Worm (Caenorhabditis elegans) whole organism, L2 larva: Measurements from ENCODE around the gene C36A4.4.

Experiments used
- C34F6.9 ChIP-seq: fragments of 150-350 bp; optimal IDR thresholded peaks from 2 replicates; lab custom pipeline; 2014; ENCODE audit warnings: missing biosample characterization, missing genetic modification characterization
- F13H6.1 ChIP-seq: sonication (generic microtip); optimal IDR thresholded peaks from 2 replicates; lab custom pipeline; 2016; ENCODE audit warnings: missing genetic modification characterization, missing compliant biosample characterization
- R02D3.7 ChIP-seq: fragments of 150-350 bp; optimal IDR thresholded peaks from 2 replicates; lab custom pipeline; 2014; ENCODE audit warnings: missing biosample characterization, missing genetic modification characterization
- Y55F3AM.14 ChIP-seq: fragments of 200-800 bp; sonication (Bioruptor generic); optimal IDR thresholded peaks from 2 replicates; lab custom pipeline; 2018; ENCODE audit warnings: mild to moderate bottlenecking, missing genetic modification characterization, missing compliant biosample characterization
- ZK546.5 ChIP-seq: sonication (generic microtip); optimal IDR thresholded peaks from 2 replicates; lab custom pipeline; 2017; ENCODE audit warnings: missing biosample characterization, missing genetic modification characterization
- alr-1 ChIP-seq: fragments of 150-350 bp; optimal IDR thresholded peaks from 2 replicates; lab custom pipeline; 2014; ENCODE audit warnings: missing biosample characterization, missing genetic modification characterization
- aly-2 ChIP-seq: fragments of 150-350 bp; optimal IDR thresholded peaks from 2 replicates; lab custom pipeline; 2014; ENCODE audit warnings: missing biosample characterization, missing genetic modification characterization
- ama-1 ChIP-seq: fragments of 150-350 bp; optimal IDR thresholded peaks from 2 replicates; lab custom pipeline; 2018; ENCODE audit warnings: inconsistent platforms
- blmp-1 ChIP-seq: sonication (generic microtip); optimal IDR thresholded peaks from 2 replicates; lab custom pipeline; 2017; ENCODE audit warnings: missing genetic modification characterization, mild to moderate bottlenecking, missing compliant biosample characterization, antibody characterized with exemption, moderate library complexity; ENCODE audit not compliant: insufficient read depth
- ceh-16 ChIP-seq: fragments of 150-350 bp; optimal IDR thresholded peaks from 2 replicates; lab custom pipeline; 2014; ENCODE audit warnings: missing biosample characterization, missing genetic modification characterization
- ceh-82 ChIP-seq: fragments of 150-350 bp; optimal IDR thresholded peaks from 2 replicates; lab custom pipeline; 2014; ENCODE audit warnings: missing biosample characterization, missing genetic modification characterization
- crh-2 ChIP-seq: sonication (generic microtip); optimal IDR thresholded peaks from 2 replicates; lab custom pipeline; 2017; ENCODE audit warnings: missing biosample characterization, missing genetic modification characterization
- dmd-4 ChIP-seq: sonication (generic microtip); optimal IDR thresholded peaks from 2 replicates; lab custom pipeline; 2017; ENCODE audit warnings: missing biosample characterization, missing genetic modification characterization
- egl-27 ChIP-seq: sonication (generic microtip); optimal IDR thresholded peaks from 3 replicates; lab custom pipeline; 2017; ENCODE audit warnings: missing biosample characterization, missing genetic modification reagents, missing genetic modification characterization
- elt-3 ChIP-seq: sonication (generic microtip); optimal IDR thresholded peaks from 2 replicates; lab custom pipeline; 2017; ENCODE audit warnings: missing biosample characterization, missing genetic modification characterization
- fos-1 ChIP-seq: fragments of 150-350 bp; optimal IDR thresholded peaks from 2 replicates; lab custom pipeline; 2014; ENCODE audit warnings: missing biosample characterization, missing genetic modification characterization
- gmeb-1 ChIP-seq: fragments of 150-350 bp; optimal IDR thresholded peaks from 2 replicates; lab custom pipeline; 2014; ENCODE audit warnings: missing biosample characterization, missing genetic modification characterization
- lin-11 ChIP-seq: fragments of 150-350 bp; sonication (generic microtip); optimal IDR thresholded peaks from 2 replicates; lab custom pipeline; 2014; ENCODE audit warnings: missing biosample characterization, missing genetic modification characterization, inconsistent platforms, mixed read lengths
- lin-13 ChIP-seq: fragments of 150-350 bp; optimal IDR thresholded peaks from 2 replicates; lab custom pipeline; 2014; ENCODE audit warnings: missing biosample characterization, missing genetic modification reagents, missing genetic modification characterization
- lin-39 ChIP-seq: fragments of 150-350 bp; optimal IDR thresholded peaks from 2 replicates; lab custom pipeline; 2014; ENCODE audit warnings: missing biosample characterization, missing genetic modification reagents, missing genetic modification characterization
- lsy-2 ChIP-seq, 2 experiments: fragments of 150-350 bp in 1 of 2; sonication (generic microtip) in 1 of 2; optimal IDR thresholded peaks; 2 replicates each; lab custom pipeline; 2014 to 2017; ENCODE audit warnings: missing biosample characterization in 2 of 2, missing genetic modification characterization in 2 of 2
- mab-5 ChIP-seq: fragments of 150-350 bp; optimal IDR thresholded peaks from 2 replicates; lab custom pipeline; 2014; ENCODE audit warnings: missing biosample characterization, missing genetic modification characterization
- mbf-1 ChIP-seq: sonication (generic microtip); optimal IDR thresholded peaks from 2 replicates; lab custom pipeline; 2017; ENCODE audit warnings: missing biosample characterization, missing genetic modification characterization
- mdl-1 ChIP-seq, 2 experiments: fragments of 150-350 bp in 1 of 2; sonication (generic microtip) in 1 of 2; optimal IDR thresholded peaks; 2 replicates each; lab custom pipeline; 2017; ENCODE audit warnings: missing biosample characterization in 2 of 2, missing genetic modification characterization in 2 of 2
- nhr-10 ChIP-seq: sonication (generic microtip); optimal IDR thresholded peaks from 2 replicates; lab custom pipeline; 2017; ENCODE audit warnings: missing biosample characterization, missing genetic modification characterization
- nhr-11 ChIP-seq: fragments of 150-350 bp; optimal IDR thresholded peaks from 2 replicates; lab custom pipeline; 2014; ENCODE audit warnings: missing biosample characterization, missing genetic modification characterization
- nhr-12 ChIP-seq: fragments of 150-350 bp; optimal IDR thresholded peaks from 2 replicates; lab custom pipeline; 2014; ENCODE audit warnings: missing biosample characterization, missing genetic modification characterization
- nhr-129 ChIP-seq: fragments of 150-350 bp; optimal IDR thresholded peaks from 2 replicates; lab custom pipeline; 2014; ENCODE audit warnings: missing biosample characterization, missing genetic modification characterization
- nhr-21 ChIP-seq: fragments of 150-350 bp; optimal IDR thresholded peaks from 2 replicates; lab custom pipeline; 2014; ENCODE audit warnings: missing biosample characterization, missing genetic modification characterization
- nhr-23 ChIP-seq: fragments of 150-350 bp; optimal IDR thresholded peaks from 2 replicates; lab custom pipeline; 2014; ENCODE audit warnings: missing biosample characterization, missing genetic modification reagents, missing genetic modification characterization
- nhr-237 ChIP-seq: fragments of 150-350 bp; optimal IDR thresholded peaks from 2 replicates; lab custom pipeline; 2014; ENCODE audit warnings: missing biosample characterization, missing genetic modification characterization
- nhr-25 ChIP-seq: fragments of 150-350 bp; sonication (generic microtip); optimal IDR thresholded peaks from 3 replicates; lab custom pipeline; 2014; ENCODE audit warnings: missing biosample characterization, missing genetic modification characterization
- nhr-6 ChIP-seq: fragments of 150-350 bp; optimal IDR thresholded peaks from 2 replicates; lab custom pipeline; 2014; ENCODE audit warnings: missing biosample characterization, missing genetic modification characterization
- nhr-77 ChIP-seq: fragments of 150-350 bp; optimal IDR thresholded peaks from 2 replicates; lab custom pipeline; 2014; ENCODE audit warnings: missing biosample characterization, missing genetic modification characterization
- sem-4 ChIP-seq: fragments of 150-350 bp; optimal IDR thresholded peaks from 2 replicates; lab custom pipeline; 2014; ENCODE audit warnings: missing biosample characterization, missing genetic modification reagents, missing genetic modification characterization
- sma-3 ChIP-seq: sonication (generic microtip); optimal IDR thresholded peaks from 2 replicates; lab custom pipeline; 2016; ENCODE audit warnings: missing genetic modification reagents, missing genetic modification characterization, missing compliant biosample characterization
- sma-9 ChIP-seq, 2 experiments: fragments of 150-350 bp in 1 of 2; sonication (generic microtip) in 1 of 2; optimal IDR thresholded peaks; 2 replicates each; lab custom pipeline; 2014 to 2016; ENCODE audit warnings: missing genetic modification characterization in 2 of 2, mild to moderate bottlenecking in 1 of 2, missing biosample characterization in 1 of 2, missing compliant biosample characterization in 1 of 2, missing genetic modification reagents in 1 of 2, moderate library complexity in 1 of 2
- snpc-4 ChIP-seq: fragments of 150-350 bp; optimal IDR thresholded peaks from 2 replicates; lab custom pipeline; 2014; ENCODE audit warnings: missing biosample characterization, missing genetic modification characterization
- unc-39 ChIP-seq: fragments of 150-350 bp; optimal IDR thresholded peaks from 2 replicates; lab custom pipeline; 2014; ENCODE audit warnings: missing biosample characterization, missing genetic modification characterization
- unc-55 ChIP-seq: fragments of 150-350 bp; sonication (generic microtip); optimal IDR thresholded peaks from 3 replicates; lab custom pipeline; 2014; ENCODE audit warnings: missing biosample characterization, missing genetic modification reagents, missing genetic modification characterization
- unc-62 ChIP-seq: fragments of 150-350 bp; optimal IDR thresholded peaks from 2 replicates; lab custom pipeline; 2014; ENCODE audit warnings: missing biosample characterization, missing genetic modification reagents, missing genetic modification characterization
- zag-1 ChIP-seq: fragments of 150-350 bp; optimal IDR thresholded peaks from 2 replicates; lab custom pipeline; 2014; ENCODE audit warnings: missing biosample characterization, missing genetic modification characterization
- ztf-4 ChIP-seq: fragments of 150-350 bp; optimal IDR thresholded peaks from 2 replicates; lab custom pipeline; 2014; ENCODE audit warnings: missing biosample characterization, missing genetic modification characterization

The C36A4.4 gene

ce11 chrIII:3867378-3867904, 24.0 kb upstream of the C36A4.4 start, which contains the start of gene rpl-3 (continued):
- TF ChIP-seq aly-2 (tag; lab: Kevin White, UChicago): peak; percentile 83
- peak; percentile 72 for TF ChIP-seq mbf-1 (tag; lab: Kevin White, UChicago)
- peak; percentile 100 for TF ChIP-seq nhr-10 (tag; lab: Kevin White, UChicago)

- no peak for TF ChIP-seq ceh-82 (tag; lab: Kevin White, UChicago)
- TF ChIP-seq Y55F3AM.14: peak; percentile 25
- no peak for TF ChIP-seq snpc-4
- no peak for TF ChIP-seq blmp-1 (tag; lab: Kevin White, UChicago)
- TF ChIP-seq sma-3 (GFP tag; lab: Kevin White, UChicago): no peak
- peak; percentile 32 for TF ChIP-seq crh-2 (tag; lab: Kevin White, UChicago)
- TF ChIP-seq lin-39 (tag; lab: Kevin White, UChicago): no peak
- no peak for TF ChIP-seq nhr-21 (tag; lab: Kevin White, UChicago)
- no peak for TF ChIP-seq unc-39 (tag; lab: Kevin White, UChicago)
- TF ChIP-seq dmd-4 (tag; lab: Kevin White, UChicago): no peak
- peak; percentile 14 for TF ChIP-seq nhr-129 (tag; lab: Kevin White, UChicago)
- peak; percentile 38 for TF ChIP-seq sem-4 (tag; lab: Kevin White, UChicago)
- TF ChIP-seq mdl-1 (tag; optimal IDR thresholded peaks at IDR 0.05; lab: Kevin White, UChicago): no peak
- TF ChIP-seq C34F6.9 (tag; lab: Kevin White, UChicago): peak; percentile 29
- TF ChIP-seq lin-13 (GFP tag; lab: Kevin White, UChicago): peak; percentile 20
- TF ChIP-seq nhr-25 (tag; lab: Kevin White, UChicago): no peak
- TF ChIP-seq nhr-10 (tag; lab: Kevin White, UChicago): no peak
- peak in 1 of 2 experiments; percentile 35 for TF ChIP-seq lsy-2 (tag; optimal IDR thresholded peaks at IDR 0.05; lab: Kevin White, UChicago)
- TF ChIP-seq ceh-16 (tag; lab: Kevin White, UChicago): no peak
- TF ChIP-seq ZK546.5 (tag; lab: Kevin White, UChicago): no peak
- no peak for TF ChIP-seq F13H6.1 (tag; lab: Kevin White, UChicago)
- no peak for TF ChIP-seq nhr-237 (tag; lab: Kevin White, UChicago)
- TF ChIP-seq nhr-77 (tag; lab: Kevin White, UChicago): no peak
- no peak for TF ChIP-seq gmeb-1 (tag; lab: Kevin White, UChicago)
- TF ChIP-seq aly-2 (tag; lab: Kevin White, UChicago): no peak
- no peak for TF ChIP-seq alr-1
- TF ChIP-seq nhr-6 (tag; lab: Kevin White, UChicago): peak; percentile 35
- no peak for TF ChIP-seq lin-11
- TF ChIP-seq ztf-4: peak; percentile 17
- TF ChIP-seq elt-3 (tag; lab: Kevin White, UChicago): no peak
These were observed 20.5 kb upstream of the C36A4.4 start, which contains the start of gene acs-19 for ce11 chrIII:3863814-3864507. acs-19 (plus strand) TSS chrIII:3864489.

ce11 chrIII:3862918-3863385, 19.5 kb upstream of the C36A4.4 start, which contains the start of gene brc-1:
brc-1 (minus strand) TSS chrIII:3862968.
- peak; percentile 68 for TF ChIP-seq snpc-4
- peak; percentile 70 for TF ChIP-seq ceh-16 (tag; lab: Kevin White, UChicago)
- TF ChIP-seq Y55F3AM.14: peak; percentile 86
- TF ChIP-seq elt-3 (tag; lab: Kevin White, UChicago): no peak
- TF ChIP-seq ama-1 (lab: Kevin White, UChicago): peak; percentile 93
- no peak for TF ChIP-seq nhr-12 (tag; lab: Kevin White, UChicago)
- no peak for TF ChIP-seq alr-1
- peak; percentile 63 for TF ChIP-seq nhr-25 (tag; lab: Kevin White, UChicago)
- TF ChIP-seq sma-3 (GFP tag; lab: Kevin White, UChicago): peak; percentile 71
- TF ChIP-seq unc-62 (GFP tag; lab: Kevin White, UChicago): no peak
- TF ChIP-seq nhr-129 (tag; lab: Kevin White, UChicago): peak; percentile 83
- TF ChIP-seq C34F6.9 (tag; lab: Kevin White, UChicago): peak; percentile 89
- peak; percentile 50 for TF ChIP-seq nhr-6 (tag; lab: Kevin White, UChicago)
- peak; percentile 32 for TF ChIP-seq nhr-10 (tag; lab: Kevin White, UChicago)
- peak; percentile 85 for TF ChIP-seq mab-5 (tag; lab: Kevin White, UChicago)
- TF ChIP-seq ceh-82 (tag; lab: Kevin White, UChicago): peak; percentile 73
- no peak for TF ChIP-seq dmd-4 (tag; lab: Kevin White, UChicago)
- peak; percentile 52 for TF ChIP-seq ZK546.5 (tag; lab: Kevin White, UChicago)
- TF ChIP-seq mdl-1 (tag; optimal IDR thresholded peaks at IDR 0.05; lab: Kevin White, UChicago): peak; percentile 37 to 62
- TF ChIP-seq lin-13 (GFP tag; lab: Kevin White, UChicago): peak; percentile 95
- peak; percentile 86 for TF ChIP-seq zag-1 (tag; lab: Kevin White, UChicago)
- TF ChIP-seq unc-55 (GFP tag; lab: Kevin White, UChicago): peak; percentile 98
- TF ChIP-seq ztf-4: peak; percentile 69
- TF ChIP-seq R02D3.7 (tag; lab: Kevin White, UChicago): no peak
- TF ChIP-seq nhr-11 (tag; lab: Kevin White, UChicago): no peak
- no peak for TF ChIP-seq nhr-23
- peak; percentile 66 for TF ChIP-seq blmp-1 (tag; lab: Kevin White, UChicago)
- TF ChIP-seq egl-27 (tag; lab: Kevin White, UChicago): peak; percentile 53
- peak; percentile 74 for TF ChIP-seq sem-4 (tag; lab: Kevin White, UChicago)
- TF ChIP-seq nhr-21 (tag; lab: Kevin White, UChicago): peak; percentile 74
- TF ChIP-seq aly-2 (tag; lab: Kevin White, UChicago): no peak
- TF ChIP-seq sma-9 (GFP tag; optimal IDR thresholded peaks at IDR 0.05; lab: Kevin White, UChicago): peak; percentile 82
- no peak for TF ChIP-seq sma-9 (tag; optimal IDR thresholded peaks at IDR 0.05; lab: Kevin White, UChicago)
- peak; percentile 93 for TF ChIP-seq gmeb-1 (tag; lab: Kevin White, UChicago)
- TF ChIP-seq F13H6.1 (tag; lab: Kevin White, UChicago): peak; percentile 78
- TF ChIP-seq fos-1 (tag; lab: Kevin White, UChicago): peak; percentile 82
